Fruit fly (Drosophila melanogaster) S2 (cell line): Measurements from ENCODE around the gene CG11122.

Experiments
- CG8478 ChIP-seq: fragments of >200 bp; optimal IDR thresholded peaks from 2 replicates; lab custom pipeline; 2018
- CTCF ChIP-seq, 2 experiments: fragments of >200 bp; optimal IDR thresholded peaks; 2 replicates each; lab custom pipeline; 2018

DNA sequence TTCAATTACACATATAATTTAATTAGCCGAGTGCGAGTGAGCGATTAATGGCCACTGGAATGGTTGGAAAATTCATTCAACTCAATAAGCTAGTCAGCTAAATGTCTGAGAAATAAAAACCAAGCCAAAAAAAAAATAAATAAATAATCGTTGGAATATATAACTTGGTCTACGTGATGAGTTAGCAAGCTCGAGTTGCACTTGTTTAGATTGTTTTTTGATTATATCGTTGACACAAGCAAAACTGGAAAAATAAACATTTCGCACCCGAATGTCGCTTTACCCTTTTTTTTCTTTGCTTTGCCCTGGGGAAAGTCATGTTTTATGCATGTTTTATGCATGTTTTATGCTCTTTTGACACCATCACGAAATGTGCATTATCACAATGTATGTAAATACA lies 41.5 kb downstream of the CG11122 start:
- TF ChIP-seq CG8478 (lab: Kevin White, UChicago) (no peak), CTCF (optimal IDR thresholded peaks at IDR 0.05; lab: Kevin White, UChicago) (no peak)
